Fruit fly (Drosophila melanogaster) whole organism, embryonic: ENCODE measurements around the gene CG14628.

Source experiments
- CG10209 ChIP-seq: fragments of 200-800 bp; sonication (Bioruptor generic); optimal IDR thresholded peaks from 3 replicates; lab custom pipeline; 2017; ENCODE audit warnings: missing biosample characterization, mild to moderate bottlenecking, missing genetic modification characterization, missing genetic modification reagents
- CG10321 ChIP-seq: fragments of 200-800 bp; sonication (Bioruptor generic); IDR thresholded peaks from 2 replicates; pipeline ENCODE4 v1.3.6; 2022; ENCODE audit warnings: missing biosample characterization, missing genetic modification characterization
- CG10462 ChIP-seq: fragments of 200-800 bp; sonication (Bioruptor generic); optimal IDR thresholded peaks from 2 replicates; lab custom pipeline; 2016; ENCODE audit warnings: missing biosample characterization, missing genetic modification characterization
- CG12299 ChIP-seq: fragments of 200-800 bp; sonication (Bioruptor generic); optimal IDR thresholded peaks from 2 replicates; lab custom pipeline; 2018; ENCODE audit warnings: missing biosample characterization, mild to moderate bottlenecking, missing genetic modification characterization
- CG12769 ChIP-seq: fragments of 200-800 bp; sonication (Bioruptor generic); optimal IDR thresholded peaks from 2 replicates; lab custom pipeline; 2019; ENCODE audit warnings: missing biosample characterization, mild to moderate bottlenecking, missing genetic modification characterization, moderate library complexity
- CG14710 ChIP-seq: fragments of 200-800 bp; sonication (Bioruptor generic); optimal IDR thresholded peaks from 3 replicates; lab custom pipeline; 2019; ENCODE audit warnings: missing biosample characterization, mild to moderate bottlenecking, missing genetic modification characterization, moderate library complexity
- CG1529 ChIP-seq: fragments of 200-800 bp; sonication (Bioruptor generic); optimal IDR thresholded peaks from 3 replicates; lab custom pipeline; 2018; ENCODE audit warnings: missing biosample characterization, missing genetic modification characterization
- CG17568 ChIP-seq: fragments of 200-800 bp; sonication (Bioruptor generic); optimal IDR thresholded peaks from 2 replicates; lab custom pipeline; 2018; ENCODE audit warnings: missing biosample characterization, mild to moderate bottlenecking, missing genetic modification characterization, moderate library complexity
- CG17829 ChIP-seq: fragments of 200-800 bp; optimal IDR thresholded peaks from 2 replicates; lab custom pipeline; 2019; ENCODE audit warnings: missing biosample characterization, mild to moderate bottlenecking, missing genetic modification characterization, moderate library complexity
- CG2875 ChIP-seq: fragments of 200-800 bp; sonication (Bioruptor generic); optimal IDR thresholded peaks from 2 replicates; lab custom pipeline; 2017; ENCODE audit warnings: missing biosample characterization, mild to moderate bottlenecking, missing genetic modification characterization, missing genetic modification reagents
- CG31224 ChIP-seq: fragments of 200-800 bp; sonication (Bioruptor generic); IDR thresholded peaks from 2 replicates; pipeline ENCODE4 v1.3.6; 2022; ENCODE audit warnings: missing biosample characterization, missing genetic modification characterization
- CG32767 ChIP-seq: fragments of 200-800 bp; sonication (Bioruptor generic); IDR thresholded peaks from 2 replicates; pipeline ENCODE4 v1.3.6; 2022; ENCODE audit warnings: missing biosample characterization, missing genetic modification characterization
- CG3281 ChIP-seq: fragments of 200-800 bp; sonication (Bioruptor generic); optimal IDR thresholded peaks from 3 replicates; lab custom pipeline; 2017; ENCODE audit warnings: missing biosample characterization, mild to moderate bottlenecking, missing genetic modification characterization
- CG34422 ChIP-seq: fragments of 200-800 bp; sonication (Bioruptor generic); IDR thresholded peaks from 3 replicates; pipeline ENCODE4 v1.3.6; 2022; ENCODE audit warnings: missing biosample characterization, missing genetic modification characterization
- CG43689 ChIP-seq: fragments of 200-800 bp; sonication (Bioruptor generic); IDR thresholded peaks from 2 replicates; pipeline ENCODE4 v1.3.6; 2022; ENCODE audit warnings: missing biosample characterization, missing genetic modification characterization
- CG5245 ChIP-seq: fragments of 200-800 bp; sonication (Bioruptor generic); optimal IDR thresholded peaks from 3 replicates; lab custom pipeline; 2016; ENCODE audit warnings: missing biosample characterization, missing genetic modification characterization
- CG6175 ChIP-seq: fragments of 200-800 bp; sonication (Bioruptor generic); IDR thresholded peaks from 3 replicates; pipeline ENCODE4 v1.3.6; 2022; ENCODE audit warnings: missing biosample characterization, missing genetic modification characterization
- CG7987 ChIP-seq: fragments of 200-800 bp; sonication (Bioruptor generic); optimal IDR thresholded peaks from 2 replicates; lab custom pipeline; 2018; ENCODE audit warnings: missing biosample characterization, mild to moderate bottlenecking, missing genetic modification characterization, moderate library complexity
- CG8089 ChIP-seq: fragments of 200-800 bp; sonication (Bioruptor generic); optimal IDR thresholded peaks from 3 replicates; lab custom pipeline; 2016; ENCODE audit warnings: missing biosample characterization, missing genetic modification characterization
- CG8281 ChIP-seq: fragments of 200-800 bp; sonication (Bioruptor generic); optimal IDR thresholded peaks from 2 replicates; lab custom pipeline; 2018; ENCODE audit warnings: missing biosample characterization, mild to moderate bottlenecking, missing genetic modification characterization, moderate library complexity
- CG8765 ChIP-seq: fragments of 200-800 bp; sonication (Bioruptor generic); IDR thresholded peaks from 2 replicates; pipeline ENCODE4 v1.3.6; 2022; ENCODE audit warnings: missing biosample characterization, missing genetic modification characterization
- CTCF ChIP-seq: fragments of 200-800 bp; sonication (Bioruptor generic); optimal IDR thresholded peaks from 2 replicates; lab custom pipeline; 2017; ENCODE audit warnings: missing biosample characterization, mild to moderate bottlenecking, missing genetic modification characterization, moderate library complexity
- Chrac-16 ChIP-seq: fragments of 200-800 bp; sonication (Bioruptor generic); optimal IDR thresholded peaks from 3 replicates; lab custom pipeline; 2016; ENCODE audit warnings: missing biosample characterization, missing genetic modification characterization
- D19B ChIP-seq: fragments of 200-800 bp; sonication (Bioruptor generic); optimal IDR thresholded peaks from 2 replicates; lab custom pipeline; 2017; ENCODE audit warnings: missing biosample characterization, mild to moderate bottlenecking, missing genetic modification characterization
- Eip74EF ChIP-seq, 2 experiments: fragments of 200-800 bp in 1 of 2; fragments of >200 bp in 1 of 2; sonication (Bioruptor generic) in 1 of 2; optimal IDR thresholded peaks; 2 replicates each; lab custom pipeline; 2017 to 2019; ENCODE audit warnings: missing biosample characterization in 2 of 2, missing genetic modification characterization in 2 of 2, mild to moderate bottlenecking in 1 of 2, moderate library complexity in 1 of 2
- Hr78 ChIP-seq, 2 experiments: fragments of 200-800 bp in 1 of 2; fragments of >200 bp in 1 of 2; sonication (Bioruptor generic) in 1 of 2; optimal IDR thresholded peaks; 2 replicates each; lab custom pipeline; 2017 to 2019; ENCODE audit warnings: missing biosample characterization in 2 of 2, missing genetic modification characterization in 2 of 2, mild to moderate bottlenecking in 1 of 2, moderate library complexity in 1 of 2
- Med ChIP-seq: fragments of 200-800 bp; sonication (Bioruptor generic); peaks from one replicate; lab custom pipeline; 2016; ENCODE audit warnings: missing biosample characterization, missing genetic modification characterization, mild to moderate bottlenecking, inconsistent platforms, moderate library complexity
- Pdp1 ChIP-seq, 2 experiments: fragments of 200-800 bp; sonication (Bioruptor generic); optimal IDR thresholded peaks; 3 replicates each; lab custom pipeline; 2016; ENCODE audit warnings: missing biosample characterization in 2 of 2, missing genetic modification characterization in 2 of 2, mild to moderate bottlenecking in 1 of 2, moderate library complexity in 1 of 2
- Ptx1 ChIP-seq: fragments of 200-800 bp; sonication (Bioruptor generic); IDR thresholded peaks from 2 replicates; pipeline ENCODE4 v1.3.6; 2022; ENCODE audit warnings: missing biosample characterization, missing genetic modification characterization
- Sox102F ChIP-seq: fragments of 200-800 bp; sonication (Bioruptor generic); optimal IDR thresholded peaks from 2 replicates; lab custom pipeline; 2018; ENCODE audit warnings: missing biosample characterization, mild to moderate bottlenecking, missing genetic modification characterization, moderate library complexity
- al ChIP-seq: fragments of 200-800 bp; sonication (Bioruptor generic); IDR thresholded peaks from 2 replicates; pipeline ENCODE4 v1.3.6; 2022; ENCODE audit warnings: missing biosample characterization, missing genetic modification characterization
- ase ChIP-seq: fragments of 200-800 bp; sonication (Bioruptor generic); IDR thresholded peaks from 3 replicates; pipeline ENCODE4 v1.3.6; 2022; ENCODE audit warnings: missing biosample characterization, missing genetic modification characterization
- ash1 ChIP-seq: fragments of 200-800 bp; sonication (Bioruptor generic); optimal IDR thresholded peaks from 2 replicates; lab custom pipeline; 2018; ENCODE audit warnings: missing biosample characterization, mild to moderate bottlenecking, missing genetic modification characterization
- az2 ChIP-seq: fragments of 200-800 bp; sonication (Bioruptor generic); optimal IDR thresholded peaks from 3 replicates; lab custom pipeline; 2016; ENCODE audit warnings: missing biosample characterization, missing genetic modification characterization
- btn ChIP-seq: fragments of 200-800 bp; sonication (Bioruptor generic); optimal IDR thresholded peaks from 2 replicates; lab custom pipeline; 2016; ENCODE audit warnings: missing biosample characterization, missing genetic modification characterization
- cad ChIP-seq: fragments of >200 bp; optimal IDR thresholded peaks from 2 replicates; lab custom pipeline; 2017; ENCODE audit warnings: missing biosample characterization, missing genetic modification characterization
- dan ChIP-seq: fragments of 200-800 bp; sonication (Bioruptor generic); IDR thresholded peaks from 2 replicates; pipeline ENCODE4 v1.3.6; 2022; ENCODE audit warnings: missing biosample characterization, missing genetic modification characterization
- fru ChIP-seq: fragments of >200 bp; optimal IDR thresholded peaks from 2 replicates; lab custom pipeline; 2017
- grn ChIP-seq: fragments of 200-800 bp; sonication (Bioruptor generic); optimal IDR thresholded peaks from 3 replicates; lab custom pipeline; 2017; ENCODE audit warnings: missing biosample characterization, missing genetic modification characterization
- hth ChIP-seq: fragments of >200 bp; optimal IDR thresholded peaks from 2 replicates; lab custom pipeline; 2017; ENCODE audit warnings: inconsistent platforms
- ken ChIP-seq: fragments of 200-800 bp; sonication (Bioruptor generic); IDR thresholded peaks from 3 replicates; pipeline ENCODE4 v1.3.6; 2022; ENCODE audit warnings: missing biosample characterization, missing genetic modification characterization
- pho ChIP-seq: fragments of 200-800 bp; sonication (Bioruptor generic); optimal IDR thresholded peaks from 2 replicates; lab custom pipeline; 2016; ENCODE audit warnings: missing biosample characterization, missing genetic modification characterization
- pros ChIP-seq: fragments of 200-800 bp; sonication (Bioruptor generic); optimal IDR thresholded peaks from 3 replicates; lab custom pipeline; 2019; ENCODE audit warnings: missing biosample characterization, mild to moderate bottlenecking, missing genetic modification characterization, moderate library complexity
- psq ChIP-seq: fragments of 200-800 bp; sonication (Bioruptor generic); optimal IDR thresholded peaks from 2 replicates; lab custom pipeline; 2017; ENCODE audit warnings: missing biosample characterization, missing genetic modification characterization
- repo ChIP-seq: fragments of 200-800 bp; sonication (Bioruptor generic); optimal IDR thresholded peaks from 2 replicates; lab custom pipeline; 2016; ENCODE audit warnings: missing biosample characterization, missing genetic modification characterization
- row ChIP-seq: fragments of 200-800 bp; sonication (Bioruptor generic); IDR thresholded peaks from 3 replicates; pipeline ENCODE4 v1.3.6; 2022; ENCODE audit warnings: missing biosample characterization, missing genetic modification characterization
- sens ChIP-seq: fragments of 200-800 bp; sonication (Bioruptor generic); peaks from one replicate; lab custom pipeline; 2016; ENCODE audit warnings: missing biosample characterization, missing genetic modification characterization
- sqz ChIP-seq: fragments of 200-800 bp; sonication (Bioruptor generic); optimal IDR thresholded peaks from 3 replicates; lab custom pipeline; 2018; ENCODE audit warnings: missing biosample characterization, mild to moderate bottlenecking, missing genetic modification characterization
- sr ChIP-seq: fragments of 200-800 bp; sonication (Bioruptor generic); IDR thresholded peaks from 3 replicates; pipeline ENCODE4 v1.3.6; 2022; ENCODE audit warnings: missing biosample characterization, missing genetic modification characterization
- trh ChIP-seq: fragments of 200-800 bp; sonication (Bioruptor generic); optimal IDR thresholded peaks from 2 replicates; lab custom pipeline; 2016; ENCODE audit warnings: missing biosample characterization, missing genetic modification characterization
- z ChIP-seq: fragments of 200-800 bp; sonication (Bioruptor generic); IDR thresholded peaks from 3 replicates; pipeline ENCODE4 v1.3.6; 2022; ENCODE audit warnings: missing biosample characterization, missing genetic modification characterization

The CG14628 gene

DNA sequence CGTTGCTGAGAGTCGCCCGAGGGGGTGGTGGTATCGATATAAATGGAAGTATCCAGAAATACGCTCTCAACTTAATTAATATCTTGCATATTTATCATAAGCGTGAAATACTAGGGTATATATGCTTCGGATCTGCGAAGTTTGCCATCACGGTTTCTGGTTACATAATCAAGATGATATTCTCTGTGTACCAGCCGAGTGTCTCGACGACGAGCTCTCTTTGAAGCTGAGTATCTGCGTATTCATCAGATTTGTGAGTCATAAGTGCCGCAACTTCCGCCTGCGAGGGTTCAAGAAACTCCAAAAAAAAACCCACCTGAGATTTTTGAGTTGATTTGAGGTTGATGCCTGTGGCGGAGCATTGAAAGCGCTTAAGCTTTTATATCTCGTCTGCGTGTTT lies 37.9 kb upstream of the CG14628 start:
- TF ChIP-seq Pdp1 (GFP tag; optimal IDR thresholded peaks at IDR 0.05; lab: Kevin White, UChicago) (peak in 1 of 2 experiments; percentile 88), hth (no peak), CG2875 (GFP tag; lab: Kevin White, UChicago) (no peak), CG32767 (GFP tag; lab: Robert Waterston, UW) (no peak), psq (no peak), trh (GFP tag; lab: Kevin White, UChicago) (no peak), ken (GFP tag; lab: Robert Waterston, UW) (no peak), CG14710 (no peak), CG10209 (GFP tag; lab: Kevin White, UChicago) (no peak), CG12299 (tag; lab: Kevin White, UChicago) (no peak), CG12769 (tag; lab: Kevin White, UChicago) (peak; percentile 15), btn (GFP tag; lab: Kevin White, UChicago) (no peak), grn (peak; percentile 23), CG43689 (GFP tag; lab: Robert Waterston, UW) (no peak), D19B (GFP tag; lab: Kevin White, UChicago) (peak; percentile 46), CG1529 (GFP tag; lab: Kevin White, UChicago) (no peak), sqz (no peak), al (GFP tag; lab: Robert Waterston, UW) (no peak), CG8765 (no peak), repo (no peak), CG6175 (GFP tag; lab: Robert Waterston, UW) (no peak), CG8089 (no peak), Eip74EF (GFP tag; optimal IDR thresholded peaks at IDR 0.05; lab: Kevin White, UChicago) (peak in 1 of 2 experiments; percentile 52), ash1 (GFP tag; lab: Kevin White, UChicago) (no peak), z (GFP tag; lab: Robert Waterston, UW) (no peak), cad (GFP tag; lab: Kevin White, UChicago) (no peak), Hr78 (GFP tag; optimal IDR thresholded peaks at IDR 0.05; lab: Kevin White, UChicago) (peak in 1 of 2 experiments; percentile 28), pho (GFP tag; lab: Kevin White, UChicago) (no peak), CG7987 (no peak), CG3281 (GFP tag; lab: Kevin White, UChicago) (no peak), ase (GFP tag; lab: Robert Waterston, UW) (no peak), fru (no peak)

DNA sequence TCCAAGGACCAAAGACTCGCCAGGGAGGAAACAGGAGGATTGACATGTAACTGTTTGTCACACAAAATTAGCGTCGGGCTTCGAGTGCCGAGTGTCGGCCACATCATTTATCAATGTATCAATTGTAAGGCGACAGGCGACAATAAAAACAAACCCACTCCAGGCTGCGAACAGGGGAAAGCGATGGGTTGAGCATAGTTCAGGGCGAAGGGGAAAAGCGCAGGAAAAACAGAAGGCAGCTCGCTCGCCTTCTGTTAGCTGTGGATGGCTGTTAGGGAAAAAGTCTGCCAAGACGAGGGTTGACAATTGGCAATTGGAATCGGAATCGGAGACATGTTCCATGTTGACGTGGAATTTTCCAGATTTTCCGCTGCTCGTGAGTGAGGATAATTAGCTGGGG lies 36.1 kb upstream of the CG14628 start:
- peak; percentile 70 for TF ChIP-seq CG31224 (GFP tag; lab: Robert Waterston, UW)
- no peak for TF ChIP-seq row
- TF ChIP-seq pros (GFP tag; lab: Kevin White, UChicago) = peak; percentile 75

DNA sequence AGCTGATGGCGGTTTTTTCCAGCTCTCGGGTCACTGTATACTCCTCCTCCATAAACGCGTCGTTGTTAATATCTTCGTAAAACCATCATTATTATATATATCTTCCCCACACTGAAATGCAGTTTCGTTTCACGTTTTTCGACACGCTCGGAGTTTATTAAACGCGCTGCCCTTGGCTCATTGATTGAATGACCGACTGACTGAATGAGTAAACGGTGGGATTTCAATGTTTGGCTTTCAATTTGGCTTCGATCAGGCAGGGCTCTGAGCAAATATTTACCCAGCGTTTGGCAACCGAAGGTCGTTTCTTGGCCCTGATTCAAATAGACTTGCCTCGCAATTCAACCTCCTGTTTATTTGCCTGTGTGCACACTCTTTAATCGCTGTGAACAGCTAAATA lies 35.3 kb upstream of the CG14628 start:
- TF ChIP-seq CTCF (GFP tag; lab: Kevin White, UChicago) (no peak), dan (GFP tag; lab: Robert Waterston, UW) (no peak), CG10462 (GFP tag; lab: Kevin White, UChicago) (no peak), Sox102F (GFP tag; lab: Kevin White, UChicago) (no peak), sens (GFP tag; lab: Kevin White, UChicago) (peak; percentile 21), Chrac-16 (GFP tag; lab: Kevin White, UChicago) (no peak), CG34422 (GFP tag; lab: Robert Waterston, UW) (no peak), CG17829 (no peak), CG10321 (no peak), Ptx1 (no peak), CG17568 (GFP tag; lab: Kevin White, UChicago) (no peak), CG8281 (tag; lab: Kevin White, UChicago) (peak; percentile 97), az2 (GFP tag; lab: Kevin White, UChicago) (no peak), sr (no peak), CG5245 (no peak), Med (GFP tag; lab: Kevin White, UChicago) (peak; percentile 47)
